Worm (Caenorhabditis elegans) whole organism, L4/young adult: ENCODE results near the gene hlh-11.

Experiments
- W03F9.2 ChIP-seq: fragments of 150-350 bp; optimal IDR thresholded peaks from 2 replicates; lab custom pipeline; 2014; ENCODE audit warnings: missing biosample characterization, missing genetic modification characterization
- dao-5 ChIP-seq: sonication (generic microtip); optimal IDR thresholded peaks from 2 replicates; lab custom pipeline; 2016; ENCODE audit warnings: missing genotype, missing genetic modification characterization, moderate library complexity, missing compliant biosample characterization
- him-1 ChIP-seq: sonication (generic microtip); optimal IDR thresholded peaks from 2 replicates; lab custom pipeline; 2016; ENCODE audit warnings: missing genotype, missing genetic modification reagents, missing genetic modification characterization, missing compliant biosample characterization

DNA sequence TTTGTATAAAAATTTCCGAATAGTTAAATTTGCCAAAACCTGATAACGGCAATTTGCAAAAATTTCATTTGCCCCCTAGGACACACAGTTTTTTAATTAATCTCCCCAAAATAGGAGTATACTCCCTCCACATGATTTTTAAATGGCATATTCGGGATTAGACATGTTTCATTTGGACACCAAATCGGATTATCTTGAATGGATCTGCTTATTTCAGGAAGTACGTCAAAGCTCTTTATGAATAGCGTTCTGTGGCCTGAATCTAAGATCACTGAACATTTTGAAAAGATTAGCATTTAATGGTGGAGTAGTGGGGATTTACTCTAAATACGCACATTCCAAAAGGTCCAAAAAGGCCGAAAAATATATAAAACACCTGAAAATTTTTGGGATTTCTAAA is 39.1 kb downstream of the hlh-11 start:
- TF ChIP-seq dao-5 (tag; lab: Kevin White, UChicago) (no peak), him-1 (tag; lab: Kevin White, UChicago) (no peak), W03F9.2 (no peak)
